Fruit fly (Drosophila melanogaster) Kc167 (cell line): ENCODE data around the gene CG15172.

Source experiments
- Myc ChIP-seq: fragments of >200 bp; optimal IDR thresholded peaks from 2 replicates; lab custom pipeline; 2017; ENCODE audit warnings: missing external identifiers
- Sin3A ChIP-seq: fragments of >200 bp; optimal IDR thresholded peaks from 2 replicates; lab custom pipeline; 2018; ENCODE audit warnings: missing external identifiers
- h ChIP-seq: fragments of >200 bp; optimal IDR thresholded peaks from 3 replicates; lab custom pipeline; 2018; ENCODE audit warnings: missing external identifiers
- insv ChIP-seq: fragments of >200 bp; optimal IDR thresholded peaks from 3 replicates; lab custom pipeline; 2018; ENCODE audit warnings: missing external identifiers
- psq ChIP-seq: fragments of >200 bp; optimal IDR thresholded peaks from 2 replicates; lab custom pipeline; 2017; ENCODE audit warnings: missing external identifiers
- ttk ChIP-seq: sonication (Bioruptor generic); optimal IDR thresholded peaks from 2 replicates; lab custom pipeline; 2017; ENCODE audit warnings: missing external identifiers

CG15172 gene

dm6 chr2L:18987078-18987895 is 34.9 kb upstream of the CG15172 start, which contains the start of the genes Swip-1 and EMC5:
Swip-1 (minus strand) TSS chr2L:18987280.
EMC5 (plus strand) TSS chr2L:18987707.
- no peak for TF ChIP-seq Myc
- no peak for TF ChIP-seq psq (lab: Kevin White, UChicago)
- no peak for TF ChIP-seq Sin3A
- no peak for TF ChIP-seq ttk (lab: Kevin White, UChicago)
- TF ChIP-seq h, result no peak
- no peak for TF ChIP-seq insv (lab: Kevin White, UChicago)

dm6 chr2L:18990133-18990532 is 32.1 kb upstream of the CG15172 start, which contains the start of gene CG15170:
CG15170 (minus strand) TSS chr2L:18990233.
- no peak for TF ChIP-seq insv (lab: Kevin White, UChicago)
- TF ChIP-seq psq (lab: Kevin White, UChicago), result no peak
- no peak for TF ChIP-seq h
- TF ChIP-seq Sin3A, result no peak
- TF ChIP-seq Myc, result no peak
- TF ChIP-seq ttk (lab: Kevin White, UChicago), result no peak

- TF ChIP-seq psq (lab: Kevin White, UChicago) (no peak), insv (lab: Kevin White, UChicago) (no peak), Myc (no peak), Sin3A (no peak)
These were observed 31.5 kb upstream of the CG15172 start, which contains the start of gene CG15169 for dm6 chr2L:18990720-18991119. CG15169 (plus strand) TSS chr2L:18991020.

dm6 chr2L:18992196-18992595 is 30.0 kb upstream of the CG15172 start, which contains the start of gene CG46465:
CG46465 (plus strand) TSS chr2L:18992496.
- TF ChIP-seq insv (lab: Kevin White, UChicago), result no peak
- no peak for TF ChIP-seq psq (lab: Kevin White, UChicago)
- no peak for TF ChIP-seq h
- TF ChIP-seq Sin3A, result no peak
- no peak for TF ChIP-seq Myc
- TF ChIP-seq ttk (lab: Kevin White, UChicago), result no peak

dm6 chr2L:18995660-18996417 is 26.4 kb upstream of the CG15172 start, which contains the start of gene CG10650:
CG10650 (minus strand) TSS chr2L:18995934.
- no peak for TF ChIP-seq psq (lab: Kevin White, UChicago)
- TF ChIP-seq ttk (lab: Kevin White, UChicago), result no peak
- no peak for TF ChIP-seq Myc
- TF ChIP-seq insv (lab: Kevin White, UChicago), result no peak
- no peak for TF ChIP-seq h
- TF ChIP-seq Sin3A, result no peak

dm6 chr2L:18997148-18997547 is 25.1 kb upstream of the CG15172 start, which contains the start of gene CG31792:
CG31792 (plus strand) TSS chr2L:18997448.
- TF ChIP-seq h (no peak), ttk (lab: Kevin White, UChicago) (no peak), Sin3A (no peak), Myc (no peak), insv (lab: Kevin White, UChicago) (no peak), psq (lab: Kevin White, UChicago) (no peak)

- TF ChIP-seq insv (lab: Kevin White, UChicago) (no peak), psq (lab: Kevin White, UChicago) (no peak), Myc (no peak), Sin3A (no peak), h (no peak), ttk (lab: Kevin White, UChicago) (no peak)
These were observed 19.7 kb upstream of the CG15172 start for dm6 chr2L:19002468-19002867.

- TF ChIP-seq psq (lab: Kevin White, UChicago), result no peak
- no peak for TF ChIP-seq ttk (lab: Kevin White, UChicago)
- TF ChIP-seq Myc, result no peak
- TF ChIP-seq insv (lab: Kevin White, UChicago), result no peak
- TF ChIP-seq Sin3A, result no peak
- TF ChIP-seq h, result no peak
These were observed 19.3 kb upstream of the CG15172 start, which contains the start of gene CG31793 for dm6 chr2L:19002959-19003371. CG31793 (plus strand) TSS chr2L:19003367.

dm6 chr2L:19009130-19009529 is 13.1 kb upstream of the CG15172 start, which contains the start of gene RpL30:
RpL30 (minus strand) TSS chr2L:19009306.
- no peak for TF ChIP-seq Sin3A
- no peak for TF ChIP-seq ttk (lab: Kevin White, UChicago)
- TF ChIP-seq h, result no peak
- no peak for TF ChIP-seq Myc
- no peak for TF ChIP-seq psq (lab: Kevin White, UChicago)
- no peak for TF ChIP-seq insv (lab: Kevin White, UChicago)

- no peak for TF ChIP-seq h
- no peak for TF ChIP-seq Sin3A
- TF ChIP-seq ttk (lab: Kevin White, UChicago), result no peak
- TF ChIP-seq Myc, result no peak
- TF ChIP-seq psq (lab: Kevin White, UChicago), result no peak
- TF ChIP-seq insv (lab: Kevin White, UChicago), result no peak
These were observed 12.2 kb upstream of the CG15172 start for dm6 chr2L:19010037-19010436.

dm6 chr2L:19010566-19010965 is 11.7 kb upstream of the CG15172 start, which contains the start of gene robl37BC:
robl37BC (plus strand) TSS chr2L:19010866.
- TF ChIP-seq h, result no peak
- no peak for TF ChIP-seq Sin3A
- TF ChIP-seq ttk (lab: Kevin White, UChicago), result no peak
- no peak for TF ChIP-seq Myc
- no peak for TF ChIP-seq insv (lab: Kevin White, UChicago)
- TF ChIP-seq psq (lab: Kevin White, UChicago), result no peak
